Fruit fly (Drosophila melanogaster): ENCODE measurements around the gene RpS4.

Gene RpS4

DNA sequence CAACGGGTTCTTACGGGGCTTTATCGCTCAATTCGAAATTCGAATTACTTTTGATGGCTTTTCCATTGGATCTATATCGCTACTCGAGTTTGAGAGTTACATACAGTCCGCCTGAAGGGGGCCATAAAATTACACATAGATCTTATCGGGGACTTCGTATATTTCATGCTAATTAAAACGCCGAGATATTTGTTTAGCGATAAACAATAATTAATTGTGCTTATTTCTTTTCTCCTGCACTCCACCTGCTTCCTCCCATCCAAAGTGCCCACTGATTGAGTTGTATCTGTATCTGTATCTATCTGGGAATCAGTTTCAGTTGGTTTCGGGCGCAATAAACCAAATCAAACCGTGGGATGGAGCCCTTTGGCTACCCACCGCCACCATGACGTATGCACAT lies 24.1 kb downstream of the RpS4 start:
- TF ChIP-seq Ssrp (tag; optimal IDR thresholded peaks at IDR 0.05): no peak
- TF ChIP-seq Awh (GFP tag; IDR thresholded peaks at IDR 0.05): peak; percentile 52; the same call in 1 of the 2 replicates
- no peak for TF ChIP-seq scrt (GFP tag; optimal IDR thresholded peaks at IDR 0.05)
- TF ChIP-seq Vsx1 (GFP tag; optimal IDR thresholded peaks at IDR 0.05): peak; percentile 68
- TF ChIP-seq pita (GFP tag; optimal IDR thresholded peaks at IDR 0.05): no peak
- TF ChIP-seq grn (GFP tag; optimal IDR thresholded peaks at IDR 0.05): peak; percentile 84
- no peak for TF ChIP-seq lilli (GFP tag; optimal IDR thresholded peaks at IDR 0.05)
- TF ChIP-seq sens (GFP tag): peak; percentile 75
- peak; percentile 13 for TF ChIP-seq exex (tag; optimal IDR thresholded peaks at IDR 0.05)

DNA sequence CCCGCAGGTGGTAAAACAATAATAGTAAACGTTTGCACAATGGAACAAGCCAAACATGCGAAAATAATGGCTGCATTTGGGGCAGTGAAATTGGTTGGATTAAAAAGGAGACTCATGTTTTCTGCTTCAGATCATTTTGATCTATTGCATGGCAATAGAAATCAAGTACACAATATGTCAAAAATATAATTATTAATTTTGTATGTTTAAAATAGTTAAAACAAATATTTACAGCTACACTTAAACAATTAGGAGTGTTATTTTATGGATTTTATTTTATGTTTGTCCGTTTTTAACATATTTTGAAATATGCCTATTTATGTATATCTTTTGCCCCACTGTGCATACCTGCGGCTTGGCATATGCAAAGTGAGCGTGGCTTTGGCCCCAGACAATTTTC lies 24.7 kb downstream of the RpS4 start:
- TF ChIP-seq CG17361 (GFP tag; IDR thresholded peaks at IDR 0.05): 0 out of 3 replicates have a peak, but pooled peaks have one; percentile 9
- no peak for TF ChIP-seq Drgx (GFP tag; IDR thresholded peaks at IDR 0.05)
- TF ChIP-seq H15 (GFP tag; IDR thresholded peaks at IDR 0.05): no peak
- TF ChIP-seq E2f1 (GFP tag; IDR thresholded peaks at IDR 0.05): no peak
- TF ChIP-seq CG3407 (GFP tag; optimal IDR thresholded peaks at IDR 0.05): no peak
- peak; percentile 19 for TF ChIP-seq gem (tag; optimal IDR thresholded peaks at IDR 0.05)

DNA sequence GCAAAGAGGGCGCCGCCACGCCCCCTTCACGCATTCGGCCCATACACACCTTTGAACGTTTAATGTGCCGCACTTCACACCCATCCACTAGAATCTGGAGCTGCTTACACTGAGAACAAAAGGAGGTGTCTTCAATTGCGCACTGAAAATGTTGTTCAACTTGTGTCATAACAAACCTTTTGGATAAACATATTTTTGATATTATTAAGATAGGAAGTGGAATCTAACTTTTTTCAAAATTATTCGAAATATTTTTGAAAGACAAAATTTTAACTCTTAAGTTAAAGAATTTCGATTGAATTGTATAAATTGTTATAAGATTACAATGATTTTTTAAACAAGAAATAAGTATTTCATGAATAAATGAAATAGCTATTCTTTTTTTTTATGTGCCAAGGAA lies 26.7 kb downstream of the RpS4 start:
- TF ChIP-seq C15 (GFP tag; IDR thresholded peaks at IDR 0.05) (no peak), CG3065 (GFP tag; optimal IDR thresholded peaks at IDR 0.05) (peak; percentile 28), gfzf (GFP tag; optimal IDR thresholded peaks at IDR 0.05) (no peak), CG18764 (GFP tag; optimal IDR thresholded peaks at IDR 0.05) (no peak), CG5245 (GFP tag; optimal IDR thresholded peaks at IDR 0.05) (no peak), CG8924 (tag; optimal IDR thresholded peaks at IDR 0.05) (peak; percentile 31), sr (GFP tag; IDR thresholded peaks at IDR 0.05) (no peak), cwo (GFP tag; optimal IDR thresholded peaks at IDR 0.05) (no peak), TFAM (GFP tag; optimal IDR thresholded peaks at IDR 0.05) (no peak), CG31224 (GFP tag; IDR thresholded peaks at IDR 0.05) (no peak), CG13424 (tag; optimal IDR thresholded peaks at IDR 0.05) (no peak), vvl (GFP tag; IDR thresholded peaks at IDR 0.05) (no peak), CG30431 (GFP tag; optimal IDR thresholded peaks at IDR 0.05) (peak; percentile 30), Hr3 (GFP tag; optimal IDR thresholded peaks at IDR 0.05) (peak; percentile 14), scrt (GFP tag; optimal IDR thresholded peaks at IDR 0.05) (no peak), dimm (GFP tag; IDR thresholded peaks at IDR 0.05) (no peak), CG18262 (tag; optimal IDR thresholded peaks at IDR 0.05) (peak; percentile 72), caup (GFP tag; optimal IDR thresholded peaks at IDR 0.05; ENCODE audit: severe bottlenecking) (no peak), CrebB (tag; optimal IDR thresholded peaks at IDR 0.05) (no peak), mld (GFP tag; IDR thresholded peaks at IDR 0.05; ENCODE audit: partially characterized antibody) (no peak), Sox102F (GFP tag; optimal IDR thresholded peaks at IDR 0.05) (no peak), Spps (tag; optimal IDR thresholded peaks at IDR 0.05) (peak; percentile 19), CG13296 (GFP tag; optimal IDR thresholded peaks at IDR 0.05) (no peak), Mad (GFP tag; optimal IDR thresholded peaks at IDR 0.05) (no peak), CG8478 (optimal IDR thresholded peaks at IDR 0.05) (no peak), Pdp1 (GFP tag; optimal IDR thresholded peaks at IDR 0.05) (peak in 1 of 2 experiments; percentile 13), CG8944 (GFP tag; optimal IDR thresholded peaks at IDR 0.05) (no peak), jing (GFP tag; optimal IDR thresholded peaks at IDR 0.05) (no peak), CG12391 (tag; optimal IDR thresholded peaks at IDR 0.05) (peak; percentile 70), Antp (GFP tag; optimal IDR thresholded peaks at IDR 0.05) (no peak), CoRest (tag; optimal IDR thresholded peaks at IDR 0.05) (peak; percentile 26), CG1603 (tag; optimal IDR thresholded peaks at IDR 0.05) (peak; percentile 21), Chrac-16 (GFP tag; optimal IDR thresholded peaks at IDR 0.05) (peak; percentile 26), abd-A (tag; optimal IDR thresholded peaks at IDR 0.05) (no peak), CG32532 (GFP tag; IDR thresholded peaks at IDR 0.05) (no peak)
